Fruit fly (Drosophila melanogaster): ENCODE data around the gene Cp15.

Gene Cp15

dm6 chr3L:8765969-8766538, 37.8 kb downstream of the Cp15 start (continued):
- TF ChIP-seq MESR4 (GFP tag; optimal IDR thresholded peaks at IDR 0.05): peak; percentile 56
- TF ChIP-seq nerfin-2 (GFP tag; IDR thresholded peaks at IDR 0.05; ENCODE audit: partially characterized antibody): peak; percentile 63
- TF ChIP-seq so (GFP tag; IDR thresholded peaks at IDR 0.05): peak; percentile 98
- peak; percentile 94 for TF ChIP-seq CG10654 (GFP tag; optimal IDR thresholded peaks at IDR 0.05)
- TF ChIP-seq CG30403 (GFP tag; optimal IDR thresholded peaks at IDR 0.05): peak; percentile 99
- peak; percentile 96 for TF ChIP-seq CG6272 (GFP tag; IDR thresholded peaks at IDR 0.05)
- no peak for TF ChIP-seq pfk (GFP tag; optimal IDR thresholded peaks at IDR 0.05)
- peak; percentile 98 for TF ChIP-seq tgo (GFP tag; IDR thresholded peaks at IDR 0.05)
- peak; percentile 95 for TF ChIP-seq ro (GFP tag; IDR thresholded peaks at IDR 0.05)
- peak; percentile 91 for TF ChIP-seq CG18764 (GFP tag; optimal IDR thresholded peaks at IDR 0.05)
- peak; percentile 95 for TF ChIP-seq CG9876 (GFP tag; optimal IDR thresholded peaks at IDR 0.05)
- TF ChIP-seq BEAF-32 (GFP tag; optimal IDR thresholded peaks at IDR 0.05): peak; percentile 31
- peak; percentile 92 for TF ChIP-seq CG8765 (GFP tag; IDR thresholded peaks at IDR 0.05)
- peak; percentile 96 for TF ChIP-seq oc (tag; optimal IDR thresholded peaks at IDR 0.05)
- TF ChIP-seq Bgb (GFP tag; IDR thresholded peaks at IDR 0.05; ENCODE audit: partially characterized antibody): peak; percentile 47
- peak; percentile 92 for TF ChIP-seq Fer3 (tag; optimal IDR thresholded peaks at IDR 0.05)
- peak; percentile 76 for TF ChIP-seq crc (GFP tag; optimal IDR thresholded peaks at IDR 0.05)
- TF ChIP-seq hbn (GFP tag; IDR thresholded peaks at IDR 0.05; ENCODE audit: partially characterized antibody): no peak
- no peak for TF ChIP-seq prd (optimal IDR thresholded peaks at IDR 0.05)
- TF ChIP-seq prd (GFP tag; IDR thresholded peaks at IDR 0.05): peak; percentile 98
- peak; percentile 87 for TF ChIP-seq CG2199 (GFP tag; IDR thresholded peaks at IDR 0.05)
- TF ChIP-seq CG2889 (GFP tag; IDR thresholded peaks at IDR 0.05): peak; percentile 95
- peak; percentile 97 for TF ChIP-seq gsb (GFP tag; IDR thresholded peaks at IDR 0.05)
- TF ChIP-seq CG9215 (GFP tag; IDR thresholded peaks at IDR 0.05): peak; percentile 97
- peak; percentile 99 for TF ChIP-seq lilli (GFP tag; optimal IDR thresholded peaks at IDR 0.05)
- peak; percentile 98 for TF ChIP-seq Sox102F (GFP tag; optimal IDR thresholded peaks at IDR 0.05)
- peak; percentile 92 for TF ChIP-seq CG11560 (tag; IDR thresholded peaks at IDR 0.05)
- peak; percentile 42 for TF ChIP-seq CG7745 (tag; optimal IDR thresholded peaks at IDR 0.05)
- TF ChIP-seq CG4404 (GFP tag; IDR thresholded peaks at IDR 0.05): peak; percentile 97
- TF ChIP-seq CG6254 (GFP tag; optimal IDR thresholded peaks at IDR 0.05): peak; percentile 91
- peak; percentile 98 for TF ChIP-seq zfh2 (GFP tag; optimal IDR thresholded peaks at IDR 0.05)
- TF ChIP-seq CG14667 (GFP tag; IDR thresholded peaks at IDR 0.05): peak; percentile 96
- TF ChIP-seq caup (GFP tag; optimal IDR thresholded peaks at IDR 0.05; ENCODE audit: severe bottlenecking): peak; percentile 97
- TF ChIP-seq jing (GFP tag; optimal IDR thresholded peaks at IDR 0.05): peak; percentile 98
- TF ChIP-seq CG8924 (tag; optimal IDR thresholded peaks at IDR 0.05): peak; percentile 99
- peak; percentile 90 for TF ChIP-seq CG18011 (GFP tag; optimal IDR thresholded peaks at IDR 0.05)
- TF ChIP-seq bbx (GFP tag; IDR thresholded peaks at IDR 0.05; ENCODE audit: partially characterized antibody): peak; percentile 38; the same call in 1 of the 2 replicates
- TF ChIP-seq HHEX (GFP tag; optimal IDR thresholded peaks at IDR 0.05): peak; percentile 96
- TF ChIP-seq Hr3 (GFP tag; optimal IDR thresholded peaks at IDR 0.05): peak; percentile 98
- TF ChIP-seq CG3847 (GFP tag; IDR thresholded peaks at IDR 0.05): peak; percentile 98
- peak; percentile 91 for TF ChIP-seq Hey (tag; optimal IDR thresholded peaks at IDR 0.05)
- TF ChIP-seq Tbp (GFP tag; optimal IDR thresholded peaks at IDR 0.05): no peak
- peak; percentile 97 for TF ChIP-seq CG34422 (GFP tag; IDR thresholded peaks at IDR 0.05)
- peak; percentile 97 for TF ChIP-seq CG10147 (GFP tag; optimal IDR thresholded peaks at IDR 0.05)
- TF ChIP-seq dysf (GFP tag; IDR thresholded peaks at IDR 0.05): peak; percentile 99
- peak; percentile 78 for TF ChIP-seq Dip2 (GFP tag; IDR thresholded peaks at IDR 0.05)
- TF ChIP-seq CG4820 (GFP tag; optimal IDR thresholded peaks at IDR 0.05): peak; percentile 97
- TF ChIP-seq gcm (GFP tag; optimal IDR thresholded peaks at IDR 0.05): peak; percentile 97
- TF ChIP-seq disco-r (GFP tag; optimal IDR thresholded peaks at IDR 0.05): peak; percentile 97
- no peak for TF ChIP-seq Opbp (GFP tag; IDR thresholded peaks at IDR 0.05; ENCODE audit: partially characterized antibody)

Measured in whole organism, embryonic.